Fruit fly (Drosophila melanogaster): ENCODE data around the gene shep.

- TF ChIP-seq Myc (optimal IDR thresholded peaks at IDR 0.05) = no peak
- no peak for TF ChIP-seq usp (GFP tag; optimal IDR thresholded peaks at IDR 0.05)
- TF ChIP-seq fru (GFP tag; optimal IDR thresholded peaks at IDR 0.05) = peak; percentile 1
- no peak for TF ChIP-seq OdsH (GFP tag; optimal IDR thresholded peaks at IDR 0.05)
- no peak for TF ChIP-seq Abd-B (GFP tag; optimal IDR thresholded peaks at IDR 0.05)
- no peak for TF ChIP-seq h (GFP tag; optimal IDR thresholded peaks at IDR 0.05)
- no peak for TF ChIP-seq Sp1 (GFP tag; optimal IDR thresholded peaks at IDR 0.05)
- TF ChIP-seq jim (GFP tag; optimal IDR thresholded peaks at IDR 0.05) = no peak
- no peak for TF ChIP-seq pan (optimal IDR thresholded peaks at IDR 0.05)
These were observed 143.9 kb downstream of the shep start, which contains the start of gene Yod1 for dm6 chr3L:5133704-5134430.
